Worm (Caenorhabditis elegans) whole organism, L3 larva: ENCODE results near the gene srab-16.

Source experiments
- aly-2 ChIP-seq: fragments of 150-350 bp; optimal IDR thresholded peaks from 2 replicates; lab custom pipeline; 2014; ENCODE audit warnings: missing biosample characterization, missing genetic modification characterization
- ceh-82 ChIP-seq: fragments of 150-350 bp; optimal IDR thresholded peaks from 2 replicates; lab custom pipeline; 2014; ENCODE audit warnings: missing biosample characterization, missing genetic modification characterization
- elt-3 ChIP-seq, 3 experiments: fragments of 150-350 bp in 1 of 3; sonication (generic microtip) in 2 of 3; optimal IDR thresholded peaks; 2 replicates in 2 of 3; 4 replicates in 1 of 3; lab custom pipeline; 2014 to 2017; ENCODE audit warnings: missing biosample characterization in 3 of 3, missing genetic modification characterization in 3 of 3
- jun-1 ChIP-seq: fragments of 150-350 bp; optimal IDR thresholded peaks from 2 replicates; lab custom pipeline; 2014; ENCODE audit warnings: missing biosample characterization, missing genetic modification reagents, missing genetic modification characterization
- lin-15B ChIP-seq: fragments of 150-350 bp; optimal IDR thresholded peaks from 2 replicates; lab custom pipeline; 2014; ENCODE audit warnings: missing biosample characterization, missing genetic modification characterization
- mdl-1 ChIP-seq: fragments of 150-350 bp; optimal IDR thresholded peaks from 2 replicates; lab custom pipeline; 2014; ENCODE audit warnings: missing biosample characterization, missing genetic modification characterization
- nfya-1 ChIP-seq: sonication (generic microtip); optimal IDR thresholded peaks from 2 replicates; lab custom pipeline; 2017; ENCODE audit warnings: missing genetic modification characterization, mild to moderate bottlenecking, missing compliant biosample characterization, antibody characterized with exemption, moderate library complexity; ENCODE audit not compliant: insufficient read depth
- nhr-11 ChIP-seq: fragments of 150-350 bp; optimal IDR thresholded peaks from 2 replicates; lab custom pipeline; 2014; ENCODE audit warnings: missing biosample characterization, missing genetic modification characterization
- nhr-12 ChIP-seq: fragments of 150-350 bp; optimal IDR thresholded peaks from 2 replicates; lab custom pipeline; 2014; ENCODE audit warnings: missing biosample characterization, missing genetic modification characterization
- pha-4 ChIP-seq: fragments of 150-350 bp; optimal IDR thresholded peaks from 2 replicates; lab custom pipeline; 2014; ENCODE audit warnings: missing biosample characterization, missing genetic modification reagents, missing genetic modification characterization
- skn-1 ChIP-seq: fragments of 150-350 bp; optimal IDR thresholded peaks from 2 replicates; lab custom pipeline; 2014; ENCODE audit warnings: missing biosample characterization, missing genetic modification characterization
- snpc-4 ChIP-seq: fragments of 150-350 bp; optimal IDR thresholded peaks from 2 replicates; lab custom pipeline; 2014; ENCODE audit warnings: missing biosample characterization, missing genetic modification characterization
- tbx-2 ChIP-seq: sonication (generic microtip); optimal IDR thresholded peaks from 2 replicates; lab custom pipeline; 2016; ENCODE audit warnings: mild to moderate bottlenecking, missing genetic modification characterization, missing compliant biosample characterization
- unc-62 ChIP-seq: fragments of 150-350 bp; sonication (generic microtip); optimal IDR thresholded peaks from 4 replicates; lab custom pipeline; 2014; ENCODE audit warnings: missing biosample characterization, missing genetic modification reagents, missing genetic modification characterization

- TF ChIP-seq nhr-12 (tag; lab: Kevin White, UChicago) (no peak), lin-15B (tag; lab: Kevin White, UChicago) (no peak), pha-4 (tag; lab: Kevin White, UChicago) (no peak), nfya-1 (tag; lab: Kevin White, UChicago) (no peak), nhr-11 (tag; lab: Kevin White, UChicago) (no peak), tbx-2 (tag; lab: Kevin White, UChicago) (no peak), unc-62 (GFP tag; lab: Kevin White, UChicago) (no peak), mdl-1 (tag; lab: Kevin White, UChicago) (no peak), jun-1 (tag; lab: Kevin White, UChicago) (no peak), snpc-4 (tag; lab: Kevin White, UChicago) (no peak), elt-3 (tag; optimal IDR thresholded peaks at IDR 0.05; lab: Kevin White, UChicago) (no peak), ceh-82 (no peak), skn-1 (no peak), aly-2 (tag; lab: Kevin White, UChicago) (no peak)
Measured at ce11 chrV:756169-756568, 26.4 kb upstream of the srab-16 start, which contains the start of gene str-20.
